Fruit fly (Drosophila melanogaster) whole organism, embryonic: ENCODE data around the gene CG14142.

Experiments used
- Bdp1 ChIP-seq: fragments of 200-800 bp; sonication (Bioruptor generic); optimal IDR thresholded peaks from 3 replicates; lab custom pipeline; 2016; ENCODE audit warnings: missing biosample characterization, missing genetic modification characterization
- Blimp-1 ChIP-seq: fragments of 200-800 bp; sonication (Bioruptor generic); optimal IDR thresholded peaks from 3 replicates; lab custom pipeline; 2018; ENCODE audit warnings: missing biosample characterization, missing genetic modification characterization, mild to moderate bottlenecking, moderate library complexity, missing genetic modification reagents
- CG11456 ChIP-seq: fragments of 200-800 bp; sonication (Bioruptor generic); IDR thresholded peaks from 3 replicates; pipeline ENCODE4 v1.3.6; 2022; ENCODE audit warnings: missing biosample characterization, missing genetic modification characterization
- CG12236 ChIP-seq: fragments of 200-800 bp; sonication (Bioruptor generic); optimal IDR thresholded peaks from 2 replicates; lab custom pipeline; 2016; ENCODE audit warnings: missing biosample characterization, missing genetic modification characterization
- CG12391 ChIP-seq: fragments of 200-800 bp; sonication (Bioruptor generic); optimal IDR thresholded peaks from 3 replicates; lab custom pipeline; 2018; ENCODE audit warnings: missing biosample characterization, mild to moderate bottlenecking, missing genetic modification characterization, moderate library complexity
- CG14965 ChIP-seq: fragments of 200-800 bp; sonication (Bioruptor generic); optimal IDR thresholded peaks from 2 replicates; lab custom pipeline; 2016; ENCODE audit warnings: missing biosample characterization, missing genetic modification characterization, borderline replicate concordance
- CG1603 ChIP-seq: fragments of 200-800 bp; sonication (Bioruptor generic); optimal IDR thresholded peaks from 2 replicates; lab custom pipeline; 2019; ENCODE audit warnings: missing biosample characterization, mild to moderate bottlenecking, missing genetic modification characterization, moderate library complexity
- CG17186 ChIP-seq: fragments of 200-800 bp; sonication (Bioruptor generic); optimal IDR thresholded peaks from 3 replicates; lab custom pipeline; 2017; ENCODE audit warnings: missing biosample characterization, missing genetic modification reagents, missing genetic modification characterization
- CG34376 ChIP-seq: fragments of 200-800 bp; sonication (Bioruptor generic); optimal IDR thresholded peaks from 2 replicates; lab custom pipeline; 2018; ENCODE audit warnings: missing biosample characterization, mild to moderate bottlenecking, missing genetic modification characterization
- CG3838 ChIP-seq: fragments of 200-800 bp; sonication (Bioruptor generic); optimal IDR thresholded peaks from 3 replicates; lab custom pipeline; 2016; ENCODE audit warnings: missing biosample characterization, missing genetic modification characterization
- CG4282 ChIP-seq: fragments of 200-800 bp; sonication (Bioruptor generic); optimal IDR thresholded peaks from 2 replicates; lab custom pipeline; 2016; ENCODE audit warnings: missing biosample characterization, missing genetic modification characterization
- CG4360 ChIP-seq: fragments of 200-800 bp; sonication (Bioruptor generic); IDR thresholded peaks from 2 replicates; pipeline ENCODE4 v1.3.6; 2022; ENCODE audit warnings: missing biosample characterization, missing genetic modification characterization
- CG5953 ChIP-seq: fragments of 200-800 bp; sonication (Bioruptor generic); IDR thresholded peaks from 2 replicates; pipeline ENCODE4 v1.3.6; 2022; ENCODE audit warnings: missing biosample characterization, missing genetic modification characterization
- CG6765 ChIP-seq: fragments of 200-800 bp; sonication (Bioruptor generic); optimal IDR thresholded peaks from 3 replicates; lab custom pipeline; 2017; ENCODE audit warnings: missing biosample characterization, mild to moderate bottlenecking, missing genetic modification characterization
- CG6791 ChIP-seq: fragments of 200-800 bp; sonication (Bioruptor generic); IDR thresholded peaks from 3 replicates; pipeline ENCODE4 v1.3.6; 2022; ENCODE audit warnings: missing biosample characterization, missing genetic modification characterization; ENCODE audit not compliant: partially characterized antibody
- CG8281 ChIP-seq: fragments of 200-800 bp; sonication (Bioruptor generic); optimal IDR thresholded peaks from 2 replicates; lab custom pipeline; 2018; ENCODE audit warnings: missing biosample characterization, mild to moderate bottlenecking, missing genetic modification characterization, moderate library complexity
- CG9437 ChIP-seq: fragments of 200-800 bp; sonication (Bioruptor generic); optimal IDR thresholded peaks from 2 replicates; lab custom pipeline; 2018; ENCODE audit warnings: missing biosample characterization, mild to moderate bottlenecking, missing genetic modification characterization
- CG9817 ChIP-seq: fragments of 200-800 bp; sonication (Bioruptor generic); optimal IDR thresholded peaks from 2 replicates; lab custom pipeline; 2018; ENCODE audit warnings: missing biosample characterization, mild to moderate bottlenecking, missing genetic modification characterization, moderate library complexity
- Deaf1 ChIP-seq: fragments of 200-800 bp; optimal IDR thresholded peaks from 3 replicates; lab custom pipeline; 2019; ENCODE audit warnings: missing biosample characterization, mild to moderate bottlenecking, missing genetic modification characterization, moderate library complexity
- Dfd ChIP-seq, 2 experiments: fragments of >200 bp; optimal IDR thresholded peaks; 2 replicates each; lab custom pipeline; 2017; ENCODE audit warnings: missing biosample characterization in 2 of 2, missing genetic modification characterization in 2 of 2
- Doc3 ChIP-seq: fragments of 200-800 bp; sonication (Bioruptor generic); IDR thresholded peaks from 3 replicates; pipeline ENCODE4 v1.3.6; 2022; ENCODE audit warnings: missing biosample characterization, missing genetic modification characterization; ENCODE audit not compliant: partially characterized antibody
- Dref ChIP-seq: fragments of 200-800 bp; sonication (Bioruptor generic); IDR thresholded peaks from 2 replicates; pipeline ENCODE4 v1.3.6; 2022; ENCODE audit warnings: missing biosample characterization, missing genetic modification characterization
- Drgx ChIP-seq: fragments of 200-800 bp; sonication (Bioruptor generic); IDR thresholded peaks from 2 replicates; pipeline ENCODE4 v1.3.6; 2022; ENCODE audit warnings: missing biosample characterization, missing genetic modification characterization
- HLHmδ ChIP-seq: fragments of 200-800 bp; sonication (Bioruptor generic); optimal IDR thresholded peaks from 2 replicates; lab custom pipeline; 2018; ENCODE audit warnings: missing biosample characterization, mild to moderate bottlenecking, missing genetic modification characterization, moderate library complexity
- Hand ChIP-seq: fragments of 200-800 bp; sonication (Bioruptor generic); optimal IDR thresholded peaks from 2 replicates; lab custom pipeline; 2017; ENCODE audit warnings: mild to moderate bottlenecking, missing biosample characterization, missing genetic modification reagents, missing genetic modification characterization
- Lim3 ChIP-seq: fragments of 200-800 bp; sonication (Bioruptor generic); IDR thresholded peaks from 2 replicates; pipeline ENCODE4 v1.3.6; 2022; ENCODE audit warnings: missing biosample characterization, missing genetic modification characterization
- MBD-R2 ChIP-seq: fragments of 200-800 bp; sonication (Bioruptor generic); IDR thresholded peaks from 2 replicates; pipeline ENCODE4 v1.3.6; 2022; ENCODE audit warnings: missing biosample characterization, missing genetic modification characterization
- Nf-YB ChIP-seq: fragments of 200-800 bp; sonication (Bioruptor generic); optimal IDR thresholded peaks from 3 replicates; lab custom pipeline; 2019; ENCODE audit warnings: missing biosample characterization, mild to moderate bottlenecking, missing genetic modification characterization, moderate library complexity
- Rx ChIP-seq: fragments of 200-800 bp; sonication (Bioruptor generic); IDR thresholded peaks from 2 replicates; pipeline ENCODE4 v1.3.6; 2022; ENCODE audit warnings: missing biosample characterization, missing genetic modification characterization
- TFAM ChIP-seq: fragments of 200-800 bp; sonication (Bioruptor generic); optimal IDR thresholded peaks from 2 replicates; lab custom pipeline; 2017; ENCODE audit warnings: missing biosample characterization, missing genetic modification characterization, inconsistent platforms
- Taf1 ChIP-seq: fragments of 200-800 bp; sonication (Bioruptor generic); IDR thresholded peaks from 2 replicates; pipeline ENCODE4 v1.3.6; 2022; ENCODE audit warnings: missing biosample characterization, missing genetic modification characterization
- Tbp ChIP-seq: fragments of >200 bp; optimal IDR thresholded peaks from 2 replicates; lab custom pipeline; 2018; ENCODE audit warnings: missing biosample characterization, missing genetic modification characterization
- ara ChIP-seq: fragments of 200-800 bp; sonication (Bioruptor generic); IDR thresholded peaks from 2 replicates; pipeline ENCODE4 v1.3.6; 2022; ENCODE audit warnings: missing biosample characterization, missing genetic modification characterization
- cwo ChIP-seq: fragments of 200-800 bp; sonication (Bioruptor generic); optimal IDR thresholded peaks from 3 replicates; lab custom pipeline; 2017; ENCODE audit warnings: missing biosample characterization, missing genetic modification characterization, mild to moderate bottlenecking, moderate library complexity, missing genetic modification reagents
- gcm2 ChIP-seq: fragments of 200-800 bp; sonication (Bioruptor generic); optimal IDR thresholded peaks from 2 replicates; lab custom pipeline; 2016; ENCODE audit warnings: missing biosample characterization, missing genetic modification characterization
- gsb ChIP-seq: fragments of 200-800 bp; sonication (Bioruptor generic); IDR thresholded peaks from 2 replicates; pipeline ENCODE4 v1.3.6; 2022; ENCODE audit warnings: missing biosample characterization, missing genetic modification characterization
- gt ChIP-seq: fragments of 200-800 bp; sonication (Bioruptor generic); IDR thresholded peaks from 2 replicates; pipeline ENCODE4 v1.3.6; 2022; ENCODE audit warnings: missing biosample characterization, missing genetic modification characterization
- kah ChIP-seq: fragments of 200-800 bp; sonication (Bioruptor generic); optimal IDR thresholded peaks from 2 replicates; lab custom pipeline; 2018; ENCODE audit warnings: missing biosample characterization, mild to moderate bottlenecking, missing genetic modification characterization
- maf-S ChIP-seq: fragments of 200-800 bp; sonication (Bioruptor generic); optimal IDR thresholded peaks from 2 replicates; lab custom pipeline; 2016; ENCODE audit warnings: missing biosample characterization, missing genetic modification characterization
- mirr ChIP-seq: fragments of 200-800 bp; sonication (Bioruptor generic); optimal IDR thresholded peaks from 3 replicates; lab custom pipeline; 2018; ENCODE audit warnings: missing biosample characterization, mild to moderate bottlenecking, missing genetic modification characterization
- nerfin-2 ChIP-seq: fragments of 200-800 bp; sonication (Bioruptor generic); IDR thresholded peaks from 2 replicates; pipeline ENCODE4 v1.3.6; 2022; ENCODE audit warnings: missing biosample characterization, missing genetic modification characterization; ENCODE audit not compliant: partially characterized antibody
- nom ChIP-seq: fragments of 200-800 bp; sonication (Bioruptor generic); optimal IDR thresholded peaks from 2 replicates; lab custom pipeline; 2017; ENCODE audit warnings: missing biosample characterization, missing genetic modification characterization, mild to moderate bottlenecking, moderate library complexity, missing genetic modification reagents
- odd ChIP-seq: fragments of 200-800 bp; sonication (Bioruptor generic); optimal IDR thresholded peaks from 2 replicates; lab custom pipeline; 2017; ENCODE audit warnings: missing biosample characterization, mild to moderate bottlenecking, missing genetic modification characterization
- pnt ChIP-seq: fragments of 200-800 bp; sonication (Bioruptor generic); optimal IDR thresholded peaks from 3 replicates; lab custom pipeline; 2016; ENCODE audit warnings: missing biosample characterization, missing genetic modification characterization
- prd ChIP-seq, 3 experiments: fragments of >200 bp in 2 of 3; fragments of 200-800 bp in 1 of 3; sonication (Bioruptor generic) in 1 of 3; optimal IDR thresholded peaks in 2 of 3; IDR thresholded peaks in 1 of 3; 2 replicates in 2 of 3; 3 replicates in 1 of 3; pipeline versions ENCODE4 v1.3.6 to Lab custom; 2017 to 2022; ENCODE audit warnings: missing biosample characterization in 1 of 3, missing genetic modification characterization in 1 of 3
- psq ChIP-seq: fragments of 200-800 bp; sonication (Bioruptor generic); optimal IDR thresholded peaks from 2 replicates; lab custom pipeline; 2017; ENCODE audit warnings: missing biosample characterization, missing genetic modification characterization
- tio ChIP-seq: fragments of 200-800 bp; sonication (Bioruptor generic); optimal IDR thresholded peaks from 2 replicates; lab custom pipeline; 2017; ENCODE audit warnings: missing biosample characterization, missing genetic modification characterization, inconsistent platforms
- trem ChIP-seq: fragments of 200-800 bp; optimal IDR thresholded peaks from 3 replicates; lab custom pipeline; 2019; ENCODE audit warnings: missing biosample characterization, mild to moderate bottlenecking, missing genetic modification characterization, moderate library complexity
- twi ChIP-seq: fragments of 200-800 bp; optimal IDR thresholded peaks from 2 replicates; lab custom pipeline; 2019; ENCODE audit warnings: missing biosample characterization, mild to moderate bottlenecking, missing genetic modification characterization, moderate library complexity

Gene CG14142

DNA sequence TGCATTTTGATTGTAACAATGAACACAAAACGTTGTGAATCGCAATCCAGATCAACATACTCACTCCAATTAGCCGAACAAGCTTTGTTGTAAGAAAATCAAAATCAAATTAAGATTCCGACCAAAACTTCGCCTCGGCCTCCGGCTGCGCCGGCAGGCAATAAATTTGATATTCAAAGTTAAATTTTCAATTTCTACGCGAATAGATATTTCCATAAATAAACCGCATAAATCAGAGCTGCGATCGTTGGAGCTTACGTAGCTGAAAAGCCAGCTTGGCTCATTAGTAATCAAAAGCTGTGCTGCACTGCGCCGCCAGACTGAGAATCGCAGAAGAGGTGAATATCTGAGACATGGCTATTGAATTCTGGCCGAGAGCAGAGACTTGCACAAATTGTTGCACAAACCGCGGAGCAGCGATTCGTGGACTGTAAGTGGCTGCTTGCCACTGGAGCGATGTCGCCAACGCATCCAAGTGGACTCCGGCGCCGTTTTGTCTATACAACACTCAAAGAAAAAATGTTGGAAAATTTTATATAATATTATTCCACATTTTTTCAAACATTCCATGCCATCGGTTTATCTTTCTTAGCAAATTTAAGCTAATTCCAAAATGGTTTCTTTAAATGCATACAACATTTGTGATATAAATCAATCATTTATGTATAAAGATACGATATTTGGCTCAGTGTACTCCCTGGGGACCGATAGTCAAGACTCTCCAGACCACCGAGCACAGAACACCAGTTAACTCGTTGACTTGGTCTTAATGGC lies 24.6 kb upstream of the CG14142 start (continued):
- peak; percentile 74 for TF ChIP-seq Drgx (GFP tag; lab: Robert Waterston, UW)
- no peak for TF ChIP-seq CG8281 (tag; lab: Kevin White, UChicago)
- TF ChIP-seq ara (GFP tag; lab: Robert Waterston, UW), result peak; percentile 56; the same call in 1 of the 2 replicates
- no peak for TF ChIP-seq Doc3
- no peak for TF ChIP-seq twi
- TF ChIP-seq TFAM (GFP tag; lab: Kevin White, UChicago), result no peak
- TF ChIP-seq tio (GFP tag; lab: Kevin White, UChicago), result no peak
- TF ChIP-seq CG17186, result no peak
- no peak for TF ChIP-seq Deaf1
- peak; percentile 39 for TF ChIP-seq CG1603 (tag; lab: Kevin White, UChicago)
- TF ChIP-seq cwo (GFP tag; lab: Kevin White, UChicago), result peak; percentile 24
- TF ChIP-seq CG9817 (tag; lab: Kevin White, UChicago), result no peak
- TF ChIP-seq Lim3 (GFP tag; lab: Robert Waterston, UW), result no peak
- no peak for TF ChIP-seq CG14965 (GFP tag; lab: Kevin White, UChicago)
- peak; percentile 81 for TF ChIP-seq Blimp-1 (GFP tag; lab: Kevin White, UChicago)
- TF ChIP-seq Dref (GFP tag; lab: Robert Waterston, UW), result no peak
- TF ChIP-seq nom (GFP tag; lab: Kevin White, UChicago), result peak; percentile 71
- TF ChIP-seq Tbp, result no peak
- peak; percentile 35 for TF ChIP-seq CG9437 (GFP tag; lab: Kevin White, UChicago)
- TF ChIP-seq Taf1 (GFP tag; lab: Robert Waterston, UW), result no peak
- no peak for TF ChIP-seq nerfin-2 (GFP tag; lab: Robert Waterston, UW)
- no peak for TF ChIP-seq gsb (GFP tag; lab: Robert Waterston, UW)
- TF ChIP-seq mirr (GFP tag; lab: Kevin White, UChicago), result no peak
- no peak for TF ChIP-seq CG12236 (GFP tag; lab: Kevin White, UChicago)
- TF ChIP-seq trem (tag; lab: Kevin White, UChicago), result peak; percentile 35
- TF ChIP-seq psq (GFP tag; lab: Kevin White, UChicago), result no peak
- TF ChIP-seq CG6791 (GFP tag; lab: Robert Waterston, UW), result no peak
- no peak for TF ChIP-seq Rx (GFP tag; lab: Robert Waterston, UW)
- no peak for TF ChIP-seq CG3838 (GFP tag; lab: Kevin White, UChicago)
- TF ChIP-seq CG6765 (GFP tag; lab: Kevin White, UChicago), result no peak
- no peak for TF ChIP-seq CG5953
- no peak for TF ChIP-seq Nf-YB (GFP tag; lab: Kevin White, UChicago)
- no peak for TF ChIP-seq HLHmδ (GFP tag; lab: Kevin White, UChicago)
- no peak for TF ChIP-seq MBD-R2
- TF ChIP-seq Hand (GFP tag; lab: Kevin White, UChicago), result no peak
- TF ChIP-seq CG12391 (tag; lab: Kevin White, UChicago), result no peak
- no peak for TF ChIP-seq CG11456 (GFP tag; lab: Robert Waterston, UW)
- no peak for TF ChIP-seq maf-S (GFP tag; lab: Kevin White, UChicago)
- TF ChIP-seq CG4360 (GFP tag; lab: Robert Waterston, UW), result no peak
- TF ChIP-seq gcm2 (GFP tag; lab: Kevin White, UChicago), result no peak
- no peak for TF ChIP-seq Dfd (GFP tag; optimal IDR thresholded peaks at IDR 0.05; lab: Kevin White, UChicago)
- TF ChIP-seq prd (optimal IDR thresholded peaks at IDR 0.05; lab: Kevin White, UChicago), result no peak
- peak; percentile 56; the same call in 2 of the 3 replicates for TF ChIP-seq prd (GFP tag; IDR thresholded peaks at IDR 0.05; lab: Robert Waterston, UW)
- TF ChIP-seq gt (GFP tag; lab: Robert Waterston, UW), result no peak
- no peak for TF ChIP-seq pnt (GFP tag; lab: Kevin White, UChicago)
- no peak for TF ChIP-seq CG34376 (GFP tag; lab: Kevin White, UChicago)
- TF ChIP-seq Bdp1 (GFP tag; lab: Kevin White, UChicago), result no peak
- TF ChIP-seq odd, result peak; percentile 15
- TF ChIP-seq kah (GFP tag; lab: Kevin White, UChicago), result no peak
- no peak for TF ChIP-seq CG4282 (GFP tag; lab: Kevin White, UChicago)
